Worm (Caenorhabditis elegans) whole organism, late embryonic: ENCODE data around the gene nmgp-1.

Source experiments
- K02D7.2 ChIP-seq: sonication (generic microtip); optimal IDR thresholded peaks from 2 replicates; lab custom pipeline; 2017; ENCODE audit warnings: mild to moderate bottlenecking, missing genetic modification characterization, missing compliant biosample characterization
- T23F11.4 ChIP-seq: fragments of 200-800 bp; sonication (Bioruptor generic); optimal IDR thresholded peaks from 2 replicates; lab custom pipeline; 2018; ENCODE audit warnings: mild to moderate bottlenecking, missing genetic modification characterization, missing compliant biosample characterization
- Y22D7AL.16 ChIP-seq: sonication (generic microtip); optimal IDR thresholded peaks from 2 replicates; lab custom pipeline; 2016; ENCODE audit warnings: missing genetic modification characterization, missing compliant biosample characterization
- ceh-14 ChIP-seq: sonication (generic microtip); optimal IDR thresholded peaks from 2 replicates; lab custom pipeline; 2016; ENCODE audit warnings: missing genotype, missing genetic modification characterization, missing compliant biosample characterization
- ceh-19 ChIP-seq: fragments of 200-800 bp; sonication (Bioruptor generic); optimal IDR thresholded peaks from 2 replicates; lab custom pipeline; 2018; ENCODE audit warnings: mild to moderate bottlenecking, missing genetic modification characterization, missing compliant biosample characterization
- ceh-2 ChIP-seq: sonication (generic microtip); optimal IDR thresholded peaks from 2 replicates; lab custom pipeline; 2016; ENCODE audit warnings: missing genotype, missing genetic modification characterization, missing compliant biosample characterization
- ceh-24 ChIP-seq: sonication (generic microtip); optimal IDR thresholded peaks from 2 replicates; lab custom pipeline; 2016; ENCODE audit warnings: mild to moderate bottlenecking, missing genetic modification characterization, missing compliant biosample characterization
- ceh-30 ChIP-seq: fragments of 150-350 bp; optimal IDR thresholded peaks from 2 replicates; lab custom pipeline; 2014; ENCODE audit warnings: missing biosample characterization, missing genetic modification characterization
- ceh-48 ChIP-seq: sonication (generic microtip); optimal IDR thresholded peaks from 2 replicates; lab custom pipeline; 2016; ENCODE audit warnings: missing genetic modification characterization, inconsistent platforms, missing compliant biosample characterization
- ceh-9 ChIP-seq: sonication (generic microtip); optimal IDR thresholded peaks from 2 replicates; lab custom pipeline; 2016; ENCODE audit warnings: mild to moderate bottlenecking, missing genetic modification characterization, inconsistent platforms, missing compliant biosample characterization
- che-1 ChIP-seq: sonication (generic microtip); optimal IDR thresholded peaks from 2 replicates; lab custom pipeline; 2016; ENCODE audit warnings: mild to moderate bottlenecking, missing genetic modification characterization, missing compliant biosample characterization
- elt-4 ChIP-seq: sonication (generic microtip); optimal IDR thresholded peaks from 2 replicates; lab custom pipeline; 2016; ENCODE audit warnings: missing genetic modification characterization, missing compliant biosample characterization
- eyg-1 ChIP-seq: sonication (generic microtip); optimal IDR thresholded peaks from 2 replicates; lab custom pipeline; 2016; ENCODE audit warnings: missing genotype, missing genetic modification characterization, missing compliant biosample characterization
- fax-1 ChIP-seq: sonication (generic microtip); optimal IDR thresholded peaks from 2 replicates; lab custom pipeline; 2016; ENCODE audit warnings: missing genotype, missing genetic modification characterization, missing compliant biosample characterization
- gmeb-2 ChIP-seq: sonication (generic microtip); optimal IDR thresholded peaks from 2 replicates; lab custom pipeline; 2016; ENCODE audit warnings: missing genetic modification characterization, inconsistent platforms, missing compliant biosample characterization
- hlh-30 ChIP-seq: sonication (generic microtip); optimal IDR thresholded peaks from 2 replicates; lab custom pipeline; 2017; ENCODE audit warnings: antibody characterized with exemption, missing genetic modification characterization, missing compliant biosample characterization; ENCODE audit not compliant: insufficient read depth
- hlh-6 ChIP-seq: sonication (generic microtip); optimal IDR thresholded peaks from 2 replicates; lab custom pipeline; 2016; ENCODE audit warnings: missing genotype, missing genetic modification characterization, missing compliant biosample characterization
- hlh-8 ChIP-seq: sonication (generic microtip); optimal IDR thresholded peaks from 2 replicates; lab custom pipeline; 2016; ENCODE audit warnings: missing genotype, missing genetic modification characterization, missing compliant biosample characterization
- lim-6 ChIP-seq: sonication (generic microtip); optimal IDR thresholded peaks from 2 replicates; lab custom pipeline; 2016; ENCODE audit warnings: missing genetic modification characterization, missing compliant biosample characterization
- madf-2 ChIP-seq: sonication (generic microtip); optimal IDR thresholded peaks from 2 replicates; lab custom pipeline; 2017; ENCODE audit warnings: missing genetic modification characterization, missing compliant biosample characterization
- mec-3 ChIP-seq: sonication (generic microtip); optimal IDR thresholded peaks from 2 replicates; lab custom pipeline; 2016; ENCODE audit warnings: borderline replicate concordance, missing genetic modification characterization, missing compliant biosample characterization
- nhr-11 ChIP-seq: fragments of 150-350 bp; optimal IDR thresholded peaks from 2 replicates; lab custom pipeline; 2014; ENCODE audit warnings: missing biosample characterization, missing genetic modification characterization
- npax-4 ChIP-seq: sonication (generic microtip); optimal IDR thresholded peaks from 2 replicates; lab custom pipeline; 2016; ENCODE audit warnings: missing genetic modification characterization, missing compliant biosample characterization
- odd-2 ChIP-seq: sonication (generic microtip); optimal IDR thresholded peaks from 2 replicates; lab custom pipeline; 2017; ENCODE audit warnings: antibody characterized with exemption, mild to moderate bottlenecking, missing genetic modification characterization, missing compliant biosample characterization
- pag-3 ChIP-seq: sonication (generic microtip); optimal IDR thresholded peaks from 2 replicates; lab custom pipeline; 2016; ENCODE audit warnings: missing compliant biosample characterization, missing genetic modification characterization, borderline replicate concordance
- pax-1 ChIP-seq: fragments of 150-350 bp; optimal IDR thresholded peaks from 2 replicates; lab custom pipeline; 2014; ENCODE audit warnings: missing biosample characterization, missing genetic modification characterization
- pqm-1 ChIP-seq: sonication (generic microtip); optimal IDR thresholded peaks from 2 replicates; lab custom pipeline; 2016; ENCODE audit warnings: missing genetic modification characterization, missing compliant biosample characterization
- pros-1 ChIP-seq: fragments of 150-350 bp; optimal IDR thresholded peaks from 2 replicates; lab custom pipeline; 2014; ENCODE audit warnings: missing biosample characterization, missing genetic modification reagents, missing genetic modification characterization
- sdc-2 ChIP-seq: sonication (generic microtip); optimal IDR thresholded peaks from 2 replicates; lab custom pipeline; 2016; ENCODE audit warnings: missing genotype, missing genetic modification characterization, missing compliant biosample characterization
- sox-2 ChIP-seq: fragments of 200-800 bp; sonication (Bioruptor generic); IDR thresholded peaks from 2 replicates; pipeline ENCODE4 v1.3.6; 2022; ENCODE audit warnings: missing genetic modification reagents, missing genetic modification characterization, missing compliant biosample characterization
- sox-4 ChIP-seq: sonication (generic microtip); optimal IDR thresholded peaks from 2 replicates; lab custom pipeline; 2017; ENCODE audit warnings: mild to moderate bottlenecking, missing genetic modification characterization, inconsistent platforms, missing compliant biosample characterization
- syd-9 ChIP-seq: sonication (generic microtip); optimal IDR thresholded peaks from 2 replicates; lab custom pipeline; 2016; ENCODE audit warnings: mild to moderate bottlenecking, missing genetic modification characterization, moderate library complexity, missing compliant biosample characterization
- tbx-2 ChIP-seq: sonication (generic microtip); optimal IDR thresholded peaks from 2 replicates; lab custom pipeline; 2016; ENCODE audit warnings: missing genetic modification characterization, missing compliant biosample characterization
- tbx-7 ChIP-seq: sonication (generic microtip); optimal IDR thresholded peaks from 2 replicates; lab custom pipeline; 2016; ENCODE audit warnings: missing genotype, missing genetic modification characterization, missing compliant biosample characterization
- ttx-3 ChIP-seq: sonication (generic microtip); optimal IDR thresholded peaks from 2 replicates; lab custom pipeline; 2016; ENCODE audit warnings: missing genetic modification reagents, missing genetic modification characterization, missing compliant biosample characterization
- unc-3 ChIP-seq, 2 experiments: fragments of 200-800 bp in 1 of 2; sonication (Bioruptor generic) in 1 of 2; sonication (generic microtip) in 1 of 2; conservative IDR thresholded peaks in 1 of 2; optimal IDR thresholded peaks in 1 of 2; 2 replicates each; pipeline versions ENCODE4 v1.3.6 to Lab custom; 2016 to 2022; ENCODE audit warnings: missing compliant biosample characterization in 2 of 2, missing genetic modification characterization in 2 of 2, missing genetic modification reagents in 1 of 2
- unc-42 ChIP-seq: sonication (generic microtip); optimal IDR thresholded peaks from 2 replicates; lab custom pipeline; 2016; ENCODE audit warnings: missing genotype, missing genetic modification characterization, missing compliant biosample characterization
- unc-55 ChIP-seq: sonication (generic microtip); optimal IDR thresholded peaks from 2 replicates; lab custom pipeline; 2017; ENCODE audit warnings: missing biosample characterization, missing genetic modification reagents, missing genetic modification characterization
- zip-5 ChIP-seq: sonication (generic microtip); optimal IDR thresholded peaks from 2 replicates; lab custom pipeline; 2016; ENCODE audit warnings: missing genetic modification characterization, missing compliant biosample characterization
- ztf-16 ChIP-seq: sonication (generic microtip); optimal IDR thresholded peaks from 2 replicates; lab custom pipeline; 2017; ENCODE audit warnings: missing genetic modification characterization, missing compliant biosample characterization

nmgp-1 gene

DNA sequence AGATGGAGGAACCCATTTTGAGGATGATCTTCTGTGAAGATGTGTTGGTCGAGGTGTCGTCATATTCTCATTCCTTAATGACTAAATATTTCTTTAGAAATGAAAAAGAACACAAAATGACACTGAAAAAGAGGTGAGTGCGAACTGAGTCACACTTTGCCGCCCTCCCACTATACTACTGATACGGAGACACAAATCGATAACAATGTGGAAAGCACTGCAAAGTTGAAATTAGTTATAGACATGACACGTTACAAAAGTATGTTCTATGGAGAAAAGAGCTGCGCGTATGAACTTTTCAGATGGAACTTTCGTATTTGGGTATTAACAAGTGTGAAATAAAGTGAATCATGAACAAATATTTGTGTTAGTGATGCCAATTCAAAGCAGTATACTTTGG is 16.5 kb upstream of the nmgp-1 start, which contains the start of gene tat-4:
Gene tat-4 (minus strand): TSS at position 117 of the 400 bp plus-strand sequence.
- no peak for TF ChIP-seq hlh-30 (tag; lab: Kevin White, UChicago)
- no peak for TF ChIP-seq Y22D7AL.16
- no peak for TF ChIP-seq ttx-3 (tag; lab: Kevin White, UChicago)
- no peak for TF ChIP-seq hlh-6 (tag; lab: Kevin White, UChicago)
- TF ChIP-seq tbx-7 (tag; lab: Kevin White, UChicago) = no peak
- TF ChIP-seq madf-2 (tag; lab: Kevin White, UChicago) = no peak
- TF ChIP-seq zip-5 = no peak
- no peak for TF ChIP-seq unc-3 (GFP tag; conservative IDR thresholded peaks at IDR 0.05; lab: Robert Waterston, UW)
- no peak for TF ChIP-seq unc-3 (tag; optimal IDR thresholded peaks at IDR 0.05; lab: Kevin White, UChicago)
- TF ChIP-seq unc-42 = no peak
- no peak for TF ChIP-seq sox-4
- TF ChIP-seq nhr-11 = no peak
- TF ChIP-seq unc-55 (GFP tag; lab: Kevin White, UChicago) = no peak
- TF ChIP-seq pros-1 (tag; lab: Kevin White, UChicago) = no peak
- no peak for TF ChIP-seq ceh-9
- no peak for TF ChIP-seq tbx-2 (tag; lab: Kevin White, UChicago)
- TF ChIP-seq, all 69 proteins: peak for 0

DNA sequence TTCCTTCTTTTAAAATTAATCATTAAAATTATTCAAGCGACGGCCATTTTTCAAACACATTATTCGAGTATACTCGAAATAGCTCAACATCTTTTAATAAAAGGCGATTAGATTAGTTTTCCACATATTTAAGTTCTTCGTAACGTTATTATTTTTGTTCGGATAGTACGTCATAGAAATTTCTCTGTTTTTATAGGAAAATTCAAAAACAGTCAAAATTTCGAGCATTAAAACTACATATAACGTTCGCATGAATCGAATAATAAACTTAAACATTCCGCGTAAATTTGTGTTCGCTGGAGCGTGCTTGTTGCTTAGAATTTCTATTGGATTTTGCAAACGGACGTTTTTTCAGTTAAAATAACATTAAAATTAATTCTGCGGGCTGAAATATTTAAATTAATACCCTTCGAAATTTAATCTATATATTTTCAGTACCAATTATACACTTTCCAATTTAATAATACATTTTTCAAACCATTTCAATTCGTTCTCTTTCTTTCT is 15.4 kb upstream of the nmgp-1 start, which contains the start of gene blos-4:
Gene blos-4 (plus strand): TSS at position 51 of the 504 bp plus-strand sequence.
- TF ChIP-seq ceh-19 (GFP tag; lab: Kevin White, UChicago) (no peak), pag-3 (tag; lab: Kevin White, UChicago) (no peak), T23F11.4 (GFP tag; lab: Kevin White, UChicago) (no peak), ceh-24 (tag; lab: Kevin White, UChicago) (no peak), npax-4 (tag; lab: Kevin White, UChicago) (no peak), lim-6 (tag; lab: Kevin White, UChicago) (no peak)
- TF ChIP-seq, all 69 proteins: peak for 0

DNA sequence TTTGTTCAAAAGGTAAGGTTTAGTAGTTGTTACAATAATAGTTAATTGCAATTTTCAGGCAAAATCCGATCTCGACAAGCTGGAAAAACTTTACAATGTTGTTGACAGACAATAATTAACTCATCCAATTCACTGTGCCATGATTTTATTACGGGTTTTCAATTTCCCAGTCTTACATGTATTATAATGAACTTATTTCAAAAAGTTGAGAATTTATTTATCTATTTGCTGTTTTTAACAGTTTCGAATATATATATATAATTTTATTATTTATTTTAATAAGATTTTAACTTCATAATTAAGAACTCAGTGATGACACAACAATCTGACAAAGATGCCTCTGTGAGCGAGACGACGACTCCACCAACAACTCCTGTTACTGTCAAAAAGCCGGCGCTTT is 14.6 kb upstream of the nmgp-1 start, which contains the start of gene lelo-1:
Gene lelo-1 (plus strand): TSS at position 301 of the 400 bp plus-strand sequence.
- no peak for TF ChIP-seq sox-2 (GFP tag; lab: Robert Waterston, UW)
- no peak for TF ChIP-seq elt-4 (tag; lab: Kevin White, UChicago)
- no peak for TF ChIP-seq ceh-30
- TF ChIP-seq gmeb-2 (tag; lab: Kevin White, UChicago) = no peak
- no peak for TF ChIP-seq K02D7.2 (tag; lab: Kevin White, UChicago)
- no peak for TF ChIP-seq odd-2
- no peak for TF ChIP-seq ceh-19 (GFP tag; lab: Kevin White, UChicago)
- no peak for TF ChIP-seq unc-42

DNA sequence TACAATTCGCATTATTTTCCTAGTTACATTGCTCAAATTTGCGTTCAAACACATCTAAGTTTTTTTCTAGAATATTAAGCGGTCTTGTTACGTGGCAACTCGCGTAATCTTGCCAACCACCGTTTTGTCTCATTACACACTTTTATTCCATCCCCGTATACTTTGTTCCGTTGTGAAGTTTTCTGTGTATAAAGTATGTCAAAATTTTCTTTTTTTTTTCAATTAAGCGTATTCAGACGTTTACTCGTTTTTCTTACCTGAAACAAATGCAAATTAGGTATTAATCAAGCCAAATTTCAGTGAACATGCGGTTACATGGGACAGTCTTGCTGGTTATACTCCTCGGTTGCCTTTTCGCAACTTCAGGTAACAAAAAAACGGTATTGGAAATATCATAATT is 13.6 kb upstream of the nmgp-1 start, which contains the start of gene T24H7.2:
Gene T24H7.2 (plus strand): TSS at position 301 of the 400 bp plus-strand sequence.
- TF ChIP-seq Y22D7AL.16 (no peak), fax-1 (no peak), eyg-1 (tag; lab: Kevin White, UChicago) (no peak), mec-3 (tag; lab: Kevin White, UChicago) (no peak), gmeb-2 (tag; lab: Kevin White, UChicago) (no peak), sox-4 (no peak), hlh-30 (tag; lab: Kevin White, UChicago) (no peak)
- TF ChIP-seq, all 69 proteins: peak for 0

DNA sequence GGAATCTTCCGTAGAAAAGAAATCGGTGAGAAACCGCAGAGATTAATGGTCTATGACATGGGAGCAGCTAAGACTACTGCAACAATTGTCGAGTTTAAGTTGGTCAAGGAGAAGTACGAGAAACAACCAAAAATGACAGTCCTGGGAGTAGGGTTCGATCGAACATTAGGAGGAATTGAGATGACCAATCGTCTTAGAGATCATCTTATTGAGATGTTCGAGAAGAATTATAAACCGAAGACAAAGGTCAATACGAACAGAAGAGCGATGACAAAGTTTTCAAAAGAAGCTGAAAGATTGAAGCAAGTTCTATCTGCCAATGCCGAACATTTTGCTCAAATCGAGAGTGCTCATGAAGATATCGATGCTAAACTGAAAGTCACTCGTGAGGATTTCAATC is 12.6 kb upstream of the nmgp-1 start:
- no peak for TF ChIP-seq sdc-2 (tag; lab: Kevin White, UChicago)
- no peak for TF ChIP-seq unc-3 (GFP tag; conservative IDR thresholded peaks at IDR 0.05; lab: Robert Waterston, UW)
- TF ChIP-seq unc-3 (tag; optimal IDR thresholded peaks at IDR 0.05; lab: Kevin White, UChicago) = no peak
- no peak for TF ChIP-seq npax-4 (tag; lab: Kevin White, UChicago)
- no peak for TF ChIP-seq ttx-3 (tag; lab: Kevin White, UChicago)
- no peak for TF ChIP-seq tbx-7 (tag; lab: Kevin White, UChicago)
- TF ChIP-seq K02D7.2 (tag; lab: Kevin White, UChicago) = no peak
- TF ChIP-seq ceh-19 (GFP tag; lab: Kevin White, UChicago) = no peak
- no peak for TF ChIP-seq pax-1
- TF ChIP-seq sox-4 = no peak
- TF ChIP-seq hlh-8 (tag; lab: Kevin White, UChicago) = no peak
- no peak for TF ChIP-seq ztf-16 (tag; lab: Kevin White, UChicago)
- no peak for TF ChIP-seq ceh-14
- TF ChIP-seq tbx-2 (tag; lab: Kevin White, UChicago) = no peak
- no peak for TF ChIP-seq ceh-48 (tag; lab: Kevin White, UChicago)
- TF ChIP-seq che-1 = no peak
- TF ChIP-seq pros-1 (tag; lab: Kevin White, UChicago) = no peak
- TF ChIP-seq ceh-2 = no peak
- no peak for TF ChIP-seq syd-9 (tag; lab: Kevin White, UChicago)
- no peak for TF ChIP-seq pqm-1 (tag; lab: Kevin White, UChicago)
- TF ChIP-seq zip-5 = no peak
